Worm (Caenorhabditis elegans) whole organism, L2 larva: ENCODE results near the gene dpf-1.

Experiments
- aly-2 ChIP-seq: fragments of 150-350 bp; optimal IDR thresholded peaks from 2 replicates; lab custom pipeline; 2014; ENCODE audit warnings: missing biosample characterization, missing genetic modification characterization
- mdl-1 ChIP-seq, 2 experiments: fragments of 150-350 bp in 1 of 2; sonication (generic microtip) in 1 of 2; optimal IDR thresholded peaks; 2 replicates each; lab custom pipeline; 2017; ENCODE audit warnings: missing biosample characterization in 2 of 2, missing genetic modification characterization in 2 of 2
- skn-1 ChIP-seq: sonication (generic microtip); optimal IDR thresholded peaks from 2 replicates; lab custom pipeline; 2017; ENCODE audit warnings: missing biosample characterization, missing genetic modification characterization

ce11 chrV:15466017-15466416 lies 5.1 kb upstream of the dpf-1 start:
- no peak for TF ChIP-seq aly-2 (tag; lab: Kevin White, UChicago)
- TF ChIP-seq skn-1 (tag; lab: Kevin White, UChicago), result no peak
- no peak for TF ChIP-seq mdl-1 (tag; optimal IDR thresholded peaks at IDR 0.05; lab: Kevin White, UChicago)
